Fruit fly (Drosophila melanogaster) whole organism, embryonic: ENCODE data around the gene CG10089.
A peak's percentile ranks its signal among the peaks of the same experiment; 100 is the strongest.

Experiments
- ATbp ChIP-seq: fragments of 200-800 bp; sonication (Bioruptor generic); optimal IDR thresholded peaks from 2 replicates; lab custom pipeline; 2017; ENCODE audit warnings: missing biosample characterization, mild to moderate bottlenecking, missing genetic modification characterization, missing genetic modification reagents
- CG10274 ChIP-seq: fragments of 200-800 bp; sonication (Bioruptor generic); optimal IDR thresholded peaks from 3 replicates; lab custom pipeline; 2017; ENCODE audit warnings: missing biosample characterization, mild to moderate bottlenecking, missing genetic modification characterization
- CG10462 ChIP-seq: fragments of 200-800 bp; sonication (Bioruptor generic); optimal IDR thresholded peaks from 2 replicates; lab custom pipeline; 2016; ENCODE audit warnings: missing biosample characterization, missing genetic modification characterization
- CG14014 ChIP-seq: fragments of 200-800 bp; sonication (Bioruptor generic); IDR thresholded peaks from 2 replicates; pipeline ENCODE4 v1.3.6; 2022; ENCODE audit warnings: missing biosample characterization, missing genetic modification characterization
- CG15479 ChIP-seq: fragments of 200-800 bp; sonication (Bioruptor generic); optimal IDR thresholded peaks from 3 replicates; lab custom pipeline; 2019; ENCODE audit warnings: missing biosample characterization, mild to moderate bottlenecking, missing genetic modification characterization, moderate library complexity
- CG17328 ChIP-seq: fragments of 200-800 bp; sonication (Bioruptor generic); IDR thresholded peaks from 2 replicates; pipeline ENCODE4 v1.3.6; 2022; ENCODE audit warnings: missing biosample characterization, missing genetic modification characterization
- CG18599 ChIP-seq: fragments of 200-800 bp; sonication (Bioruptor generic); optimal IDR thresholded peaks from 3 replicates; lab custom pipeline; 2017; ENCODE audit warnings: missing biosample characterization, missing genetic modification characterization, mild to moderate bottlenecking, moderate library complexity, missing genetic modification reagents
- CG18619 ChIP-seq: fragments of 200-800 bp; sonication (Bioruptor generic); optimal IDR thresholded peaks from 3 replicates; lab custom pipeline; 2017; ENCODE audit warnings: missing biosample characterization, mild to moderate bottlenecking, missing genetic modification characterization
- CG2202 ChIP-seq: fragments of 200-800 bp; sonication (Bioruptor generic); optimal IDR thresholded peaks from 2 replicates; lab custom pipeline; 2018; ENCODE audit warnings: missing biosample characterization, mild to moderate bottlenecking, missing genetic modification characterization
- CG2678 ChIP-seq: fragments of 200-800 bp; sonication (Bioruptor generic); optimal IDR thresholded peaks from 3 replicates; lab custom pipeline; 2019; ENCODE audit warnings: missing biosample characterization, mild to moderate bottlenecking, missing genetic modification characterization, moderate library complexity
- CG2875 ChIP-seq: fragments of 200-800 bp; sonication (Bioruptor generic); optimal IDR thresholded peaks from 2 replicates; lab custom pipeline; 2017; ENCODE audit warnings: missing biosample characterization, mild to moderate bottlenecking, missing genetic modification characterization, missing genetic modification reagents
- CG3281 ChIP-seq: fragments of 200-800 bp; sonication (Bioruptor generic); optimal IDR thresholded peaks from 3 replicates; lab custom pipeline; 2017; ENCODE audit warnings: missing biosample characterization, mild to moderate bottlenecking, missing genetic modification characterization
- CG4328 ChIP-seq: fragments of 200-800 bp; sonication (Bioruptor generic); optimal IDR thresholded peaks from 3 replicates; lab custom pipeline; 2017; ENCODE audit warnings: missing biosample characterization, missing genetic modification reagents, missing genetic modification characterization
- CG4730 ChIP-seq: fragments of 200-800 bp; sonication (Bioruptor generic); IDR thresholded peaks from 2 replicates; pipeline ENCODE4 v1.3.6; 2022; ENCODE audit warnings: missing biosample characterization, missing genetic modification characterization
- CG6765 ChIP-seq: fragments of 200-800 bp; sonication (Bioruptor generic); optimal IDR thresholded peaks from 3 replicates; lab custom pipeline; 2017; ENCODE audit warnings: missing biosample characterization, mild to moderate bottlenecking, missing genetic modification characterization
- CG6854 ChIP-seq: fragments of 200-800 bp; sonication (Bioruptor generic); optimal IDR thresholded peaks from 3 replicates; lab custom pipeline; 2017; ENCODE audit warnings: missing biosample characterization, mild to moderate bottlenecking, missing genetic modification characterization
- CG7839 ChIP-seq: fragments of 200-800 bp; sonication (Bioruptor generic); optimal IDR thresholded peaks from 3 replicates; lab custom pipeline; 2018; ENCODE audit warnings: missing biosample characterization, mild to moderate bottlenecking, missing genetic modification characterization, moderate library complexity
- CG8290 ChIP-seq, 3 experiments: fragments of 200-800 bp; sonication (Bioruptor generic); optimal IDR thresholded peaks; 2 replicates each; lab custom pipeline; 2016 to 2019; ENCODE audit warnings: missing biosample characterization in 3 of 3, missing genetic modification characterization in 3 of 3, mild to moderate bottlenecking in 2 of 3, moderate library complexity in 1 of 3
- CG9876 ChIP-seq: fragments of 200-800 bp; sonication (Bioruptor generic); optimal IDR thresholded peaks from 2 replicates; lab custom pipeline; 2016; ENCODE audit warnings: missing biosample characterization, missing genetic modification characterization
- CG9932 ChIP-seq: fragments of 200-800 bp; sonication (Bioruptor generic); IDR thresholded peaks from 2 replicates; pipeline ENCODE4 v1.3.6; 2022; ENCODE audit warnings: missing biosample characterization, missing genetic modification characterization
- ERR ChIP-seq: fragments of 200-800 bp; sonication (Bioruptor generic); optimal IDR thresholded peaks from 2 replicates; lab custom pipeline; 2016; ENCODE audit warnings: missing biosample characterization, missing genetic modification characterization
- Eip74EF ChIP-seq, 2 experiments: fragments of 200-800 bp in 1 of 2; fragments of >200 bp in 1 of 2; sonication (Bioruptor generic) in 1 of 2; optimal IDR thresholded peaks; 2 replicates each; lab custom pipeline; 2017 to 2019; ENCODE audit warnings: missing biosample characterization in 2 of 2, missing genetic modification characterization in 2 of 2, mild to moderate bottlenecking in 1 of 2, moderate library complexity in 1 of 2
- Ets97D ChIP-seq: fragments of 200-800 bp; sonication (Bioruptor generic); optimal IDR thresholded peaks from 3 replicates; lab custom pipeline; 2016; ENCODE audit warnings: missing biosample characterization, missing genetic modification characterization
- Optix ChIP-seq: fragments of 200-800 bp; sonication (Bioruptor generic); IDR thresholded peaks from 3 replicates; pipeline ENCODE4 v1.3.6; 2022; ENCODE audit warnings: missing biosample characterization, missing genetic modification characterization
- Sin3A ChIP-seq: fragments of >200 bp; optimal IDR thresholded peaks from 2 replicates; lab custom pipeline; 2018
- Sox102F ChIP-seq: fragments of 200-800 bp; sonication (Bioruptor generic); optimal IDR thresholded peaks from 2 replicates; lab custom pipeline; 2018; ENCODE audit warnings: missing biosample characterization, mild to moderate bottlenecking, missing genetic modification characterization, moderate library complexity
- ara ChIP-seq: fragments of 200-800 bp; sonication (Bioruptor generic); IDR thresholded peaks from 2 replicates; pipeline ENCODE4 v1.3.6; 2022; ENCODE audit warnings: missing biosample characterization, missing genetic modification characterization
- bab2 ChIP-seq: fragments of 200-800 bp; sonication (Bioruptor generic); optimal IDR thresholded peaks from 2 replicates; lab custom pipeline; 2016; ENCODE audit warnings: missing biosample characterization, missing genetic modification characterization
- br ChIP-seq: fragments of >200 bp; optimal IDR thresholded peaks from 2 replicates; lab custom pipeline; 2017
- cad ChIP-seq: fragments of >200 bp; optimal IDR thresholded peaks from 2 replicates; lab custom pipeline; 2017; ENCODE audit warnings: missing biosample characterization, missing genetic modification characterization
- crp ChIP-seq, 2 experiments: fragments of 200-800 bp; sonication (Bioruptor generic); optimal IDR thresholded peaks; 2 replicates in 1 of 2; 3 replicates in 1 of 2; lab custom pipeline; 2017; ENCODE audit warnings: missing biosample characterization in 2 of 2, missing genetic modification characterization in 2 of 2, mild to moderate bottlenecking in 1 of 2, moderate library complexity in 1 of 2
- dan ChIP-seq: fragments of 200-800 bp; sonication (Bioruptor generic); IDR thresholded peaks from 2 replicates; pipeline ENCODE4 v1.3.6; 2022; ENCODE audit warnings: missing biosample characterization, missing genetic modification characterization
- eve ChIP-seq, 2 experiments: fragments of >200 bp; optimal IDR thresholded peaks; 2 replicates each; lab custom pipeline; 2017; ENCODE audit warnings: missing biosample characterization in 2 of 2, missing genetic modification characterization in 2 of 2
- fd102C ChIP-seq: fragments of 200-800 bp; sonication (Bioruptor generic); optimal IDR thresholded peaks from 2 replicates; lab custom pipeline; 2018; ENCODE audit warnings: missing biosample characterization, mild to moderate bottlenecking, missing genetic modification characterization, moderate library complexity
- fd64A ChIP-seq: fragments of 200-800 bp; sonication (Bioruptor generic); optimal IDR thresholded peaks from 3 replicates; lab custom pipeline; 2018; ENCODE audit warnings: missing biosample characterization, mild to moderate bottlenecking, missing genetic modification characterization
- grau ChIP-seq: fragments of 200-800 bp; optimal IDR thresholded peaks from 3 replicates; lab custom pipeline; 2019; ENCODE audit warnings: missing biosample characterization, mild to moderate bottlenecking, missing genetic modification characterization, moderate library complexity
- her ChIP-seq: fragments of 200-800 bp; sonication (Bioruptor generic); optimal IDR thresholded peaks from 2 replicates; lab custom pipeline; 2016; ENCODE audit warnings: missing biosample characterization, missing genetic modification characterization
- hkb ChIP-seq, 2 experiments: fragments of 200-800 bp in 1 of 2; fragments of >200 bp in 1 of 2; sonication (Bioruptor generic) in 1 of 2; IDR thresholded peaks in 1 of 2; optimal IDR thresholded peaks in 1 of 2; 2 replicates each; pipeline versions ENCODE4 v1.3.6 to Lab custom; 2017 to 2022; ENCODE audit warnings: missing biosample characterization in 1 of 2, missing genetic modification characterization in 1 of 2
- hth ChIP-seq: fragments of >200 bp; optimal IDR thresholded peaks from 2 replicates; lab custom pipeline; 2017; ENCODE audit warnings: inconsistent platforms
- ind ChIP-seq: fragments of 200-800 bp; sonication (Bioruptor generic); optimal IDR thresholded peaks from 3 replicates; lab custom pipeline; 2016; ENCODE audit warnings: missing biosample characterization, missing genetic modification characterization
- ken ChIP-seq: fragments of 200-800 bp; sonication (Bioruptor generic); IDR thresholded peaks from 3 replicates; pipeline ENCODE4 v1.3.6; 2022; ENCODE audit warnings: missing biosample characterization, missing genetic modification characterization
- kni ChIP-seq: fragments of 200-800 bp; sonication (Bioruptor generic); optimal IDR thresholded peaks from 3 replicates; lab custom pipeline; 2017; ENCODE audit warnings: mild to moderate bottlenecking, missing biosample characterization, missing genetic modification reagents, missing genetic modification characterization
- onecut ChIP-seq: fragments of 200-800 bp; sonication (Bioruptor generic); IDR thresholded peaks from 2 replicates; pipeline ENCODE4 v1.3.6; 2022; ENCODE audit warnings: missing biosample characterization, missing genetic modification characterization
- pros ChIP-seq: fragments of 200-800 bp; sonication (Bioruptor generic); optimal IDR thresholded peaks from 3 replicates; lab custom pipeline; 2019; ENCODE audit warnings: missing biosample characterization, mild to moderate bottlenecking, missing genetic modification characterization, moderate library complexity
- pzg ChIP-seq: fragments of 200-800 bp; sonication (Bioruptor generic); optimal IDR thresholded peaks from 3 replicates; lab custom pipeline; 2018; ENCODE audit warnings: missing biosample characterization, mild to moderate bottlenecking, missing genetic modification characterization, moderate library complexity
- scrt ChIP-seq: fragments of 200-800 bp; sonication (Bioruptor generic); optimal IDR thresholded peaks from 2 replicates; lab custom pipeline; 2018; ENCODE audit warnings: missing biosample characterization, mild to moderate bottlenecking, missing genetic modification characterization, moderate library complexity
- sug ChIP-seq: fragments of 200-800 bp; optimal IDR thresholded peaks from 2 replicates; lab custom pipeline; 2019; ENCODE audit warnings: missing biosample characterization, mild to moderate bottlenecking, missing genetic modification characterization, moderate library complexity
- wek ChIP-seq: fragments of 200-800 bp; sonication (Bioruptor generic); optimal IDR thresholded peaks from 3 replicates; lab custom pipeline; 2018; ENCODE audit warnings: missing biosample characterization, mild to moderate bottlenecking, missing genetic modification characterization, moderate library complexity
- yki ChIP-seq: fragments of >200 bp; optimal IDR thresholded peaks from 3 replicates; lab custom pipeline; 2018
- z ChIP-seq: fragments of 200-800 bp; sonication (Bioruptor generic); IDR thresholded peaks from 3 replicates; pipeline ENCODE4 v1.3.6; 2022; ENCODE audit warnings: missing biosample characterization, missing genetic modification characterization

Gene CG10089

DNA sequence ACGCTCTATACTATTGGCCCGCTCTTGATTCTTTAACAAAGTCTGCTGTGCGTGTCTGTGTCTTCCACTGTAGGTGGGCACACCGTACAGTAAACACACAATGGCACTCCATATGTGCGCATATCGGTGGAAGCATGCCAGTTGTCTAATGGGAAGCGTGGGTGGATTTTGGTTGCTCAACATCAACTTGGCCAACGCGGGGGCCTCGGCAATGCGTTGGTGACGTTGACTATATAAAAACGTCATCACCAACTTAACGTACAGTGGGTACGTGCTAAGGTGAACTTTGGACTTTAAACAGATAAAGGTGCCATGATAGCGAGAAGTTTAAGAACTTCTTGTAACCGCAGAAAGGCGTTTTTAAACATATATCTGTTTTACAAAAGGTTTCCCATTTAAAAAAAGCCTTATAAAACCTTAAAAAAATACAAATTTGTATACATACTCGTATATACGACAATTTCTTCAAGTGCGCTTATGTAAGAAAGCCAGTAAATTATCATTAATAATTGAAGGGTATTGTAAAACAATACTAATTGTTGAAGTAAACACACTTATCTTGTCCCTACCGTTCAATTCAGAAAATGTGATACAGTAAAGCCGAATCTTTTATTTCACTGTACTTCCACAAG is 5.1 kb upstream of the CG10089 start (continued):
- TF ChIP-seq CG4328 (no peak), ken (GFP tag; lab: Robert Waterston, UW) (no peak), CG6854 (GFP tag; lab: Kevin White, UChicago) (peak; percentile 64), CG2678 (tag; lab: Kevin White, UChicago) (peak; percentile 76), CG9932 (GFP tag; lab: Robert Waterston, UW) (peak; percentile 39; the same call in 1 of the 2 replicates), scrt (GFP tag; lab: Kevin White, UChicago) (peak; percentile 51), br (lab: Kevin White, UChicago) (no peak), CG3281 (GFP tag; lab: Kevin White, UChicago) (peak; percentile 78), CG8290 (GFP tag; optimal IDR thresholded peaks at IDR 0.05; lab: Kevin White, UChicago) (no peak), CG8290 (tag; optimal IDR thresholded peaks at IDR 0.05; lab: Kevin White, UChicago) (peak in 1 of 2 experiments; percentile 42), bab2 (peak; percentile 44), CG17328 (GFP tag; lab: Robert Waterston, UW) (no peak), CG2875 (no peak), grau (tag; lab: Kevin White, UChicago) (peak; percentile 92), crp (GFP tag; optimal IDR thresholded peaks at IDR 0.05; lab: Kevin White, UChicago) (no peak), CG14014 (0 out of 2 replicates have a peak, but pooled peaks have one; percentile 30), CG18599 (GFP tag; lab: Kevin White, UChicago) (peak; percentile 63), ERR (GFP tag; lab: Kevin White, UChicago) (no peak), wek (GFP tag; lab: Kevin White, UChicago) (no peak), sug (peak; percentile 15), CG18619 (peak; percentile 60), CG10274 (GFP tag; lab: Kevin White, UChicago) (peak; percentile 43), hth (no peak), Eip74EF (GFP tag; optimal IDR thresholded peaks at IDR 0.05; lab: Kevin White, UChicago) (no peak), ara (no peak), dan (GFP tag; lab: Robert Waterston, UW) (no peak), CG4730 (no peak), cad (GFP tag; lab: Kevin White, UChicago) (no peak), ind (GFP tag; lab: Kevin White, UChicago) (peak; percentile 55), z (GFP tag; lab: Robert Waterston, UW) (no peak), kni (GFP tag; lab: Kevin White, UChicago) (no peak), ATbp (GFP tag; lab: Kevin White, UChicago) (no peak), CG15479 (GFP tag; lab: Kevin White, UChicago) (no peak), yki (lab: Kevin White, UChicago) (no peak), pzg (GFP tag; lab: Kevin White, UChicago) (no peak), fd64A (GFP tag; lab: Kevin White, UChicago) (no peak), her (GFP tag; lab: Kevin White, UChicago) (peak; percentile 31), CG7839 (tag; lab: Kevin White, UChicago) (peak; percentile 67), Sin3A (lab: Kevin White, UChicago) (no peak), pros (GFP tag; lab: Kevin White, UChicago) (no peak), CG10462 (no peak), Optix (GFP tag; lab: Robert Waterston, UW) (no peak), CG6765 (GFP tag; lab: Kevin White, UChicago) (peak; percentile 55), CG2202 (tag; lab: Kevin White, UChicago) (no peak), Ets97D (GFP tag; lab: Kevin White, UChicago) (no peak), eve (GFP tag; optimal IDR thresholded peaks at IDR 0.05; lab: Kevin White, UChicago) (no peak), Sox102F (peak; percentile 23), onecut (GFP tag; lab: Robert Waterston, UW) (no peak), hkb (optimal IDR thresholded peaks at IDR 0.05; lab: Kevin White, UChicago) (no peak), hkb (GFP tag; IDR thresholded peaks at IDR 0.05; lab: Robert Waterston, UW) (peak; percentile 59), CG9876 (GFP tag; lab: Kevin White, UChicago) (no peak), fd102C (GFP tag; lab: Kevin White, UChicago) (no peak)
